Worm (Caenorhabditis elegans): ENCODE results near the gene ZC190.7.
A peak's percentile ranks its signal among the peaks of the same experiment; 100 is the strongest.

The ZC190.7 gene

DNA sequence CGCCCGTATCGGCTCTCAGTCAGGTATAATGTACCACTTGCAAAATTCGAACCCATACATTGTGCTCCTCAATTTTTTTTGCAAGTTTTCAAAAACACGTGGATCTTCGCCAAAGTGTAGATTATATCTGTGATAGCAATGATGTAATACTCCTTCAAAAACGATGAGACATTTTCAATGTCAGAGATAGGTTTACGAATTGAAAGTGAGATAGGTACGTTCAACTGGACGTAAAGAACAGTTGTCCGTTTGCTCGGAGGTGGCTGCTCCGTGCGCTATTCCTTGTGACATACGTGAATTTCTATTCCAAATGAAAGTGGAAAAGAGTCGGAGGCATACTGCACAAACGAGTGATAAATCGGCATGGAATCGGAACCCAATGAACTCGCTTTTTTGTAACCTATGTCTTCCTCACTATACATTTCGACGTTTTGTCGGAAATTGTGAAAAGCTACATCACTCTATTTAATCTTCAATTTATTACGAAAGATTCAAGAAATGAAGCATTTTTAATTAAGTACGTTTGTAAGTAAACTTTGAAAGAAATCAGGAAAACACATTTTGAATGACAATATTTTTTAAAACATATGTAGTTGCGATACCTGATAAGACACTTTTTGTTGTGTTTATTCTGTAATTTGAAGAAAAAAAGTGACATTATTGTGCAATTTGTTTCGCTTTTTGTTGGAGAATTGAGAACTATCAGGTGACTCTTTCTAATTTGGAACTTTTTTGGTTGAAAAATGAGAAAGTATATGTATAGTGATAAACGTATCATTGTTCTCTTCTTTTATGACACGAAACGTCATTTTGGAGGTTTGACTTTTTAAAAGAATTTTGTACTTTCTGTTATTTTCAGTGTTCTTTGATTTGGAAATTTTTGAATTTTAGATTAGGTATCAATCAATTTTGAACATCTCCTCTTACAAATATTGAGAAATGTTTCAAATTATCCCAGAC lies 31.9 kb downstream of the ZC190.7 start:
- no peak for TF ChIP-seq nhr-76 (tag; optimal IDR thresholded peaks at IDR 0.05)
- no peak for TF ChIP-seq sptf-1 (tag; optimal IDR thresholded peaks at IDR 0.05)
- TF ChIP-seq hlh-1 (tag; optimal IDR thresholded peaks at IDR 0.05) = peak; percentile 85
- peak; percentile 15 for TF ChIP-seq unc-120 (tag; optimal IDR thresholded peaks at IDR 0.05; ENCODE audit: poor library complexity, severe bottlenecking)
- no peak for TF ChIP-seq ceh-43 (GFP tag; optimal IDR thresholded peaks at IDR 0.05)
- TF ChIP-seq unc-39 (tag; optimal IDR thresholded peaks at IDR 0.05) = no peak
- TF ChIP-seq elt-1 (tag; optimal IDR thresholded peaks at IDR 0.05; ENCODE audit: borderline replicate concordance, insufficient read depth) = no peak
- no peak for TF ChIP-seq mab-5 (tag; optimal IDR thresholded peaks at IDR 0.05)
- TF ChIP-seq ces-1 (GFP tag; optimal IDR thresholded peaks at IDR 0.05) = no peak
- TF ChIP-seq unc-62 (GFP tag; optimal IDR thresholded peaks at IDR 0.05) = peak; percentile 62

DNA sequence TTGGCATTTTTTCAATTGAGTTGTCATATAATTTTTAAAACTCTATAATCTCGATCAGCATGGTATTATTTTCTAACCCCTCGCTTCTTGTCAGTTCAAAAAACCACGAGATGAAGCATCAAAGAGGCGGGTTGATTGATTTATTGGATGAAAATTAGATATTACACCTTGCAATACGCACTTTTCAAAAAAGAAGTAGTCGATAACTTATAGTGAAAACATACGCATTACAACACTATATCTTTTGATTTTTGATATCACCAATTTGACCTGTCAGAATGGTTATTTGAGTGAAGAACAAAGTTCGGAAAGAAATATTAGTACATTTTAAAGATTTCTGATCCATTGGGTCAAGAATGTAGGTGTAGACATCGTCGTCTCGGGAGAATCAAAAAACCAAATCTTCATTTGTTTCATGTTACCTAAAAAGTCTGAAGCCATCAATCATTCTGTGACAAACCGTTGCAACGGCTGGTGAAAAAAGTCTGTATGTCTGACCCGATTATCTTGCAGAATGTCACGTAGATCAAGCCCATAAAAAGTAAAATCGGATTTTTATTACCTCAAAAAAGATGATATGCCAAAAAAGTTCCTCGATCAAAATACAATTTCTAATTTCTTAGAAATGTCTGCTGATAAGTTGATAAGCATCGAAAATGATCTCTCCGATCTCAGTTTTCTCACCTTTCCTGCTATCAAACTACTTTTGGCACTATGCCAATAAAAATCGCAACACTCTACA lies 33.4 kb downstream of the ZC190.7 start:
- TF ChIP-seq nhr-2 (tag; optimal IDR thresholded peaks at IDR 0.05) = no peak
- TF ChIP-seq unc-62 (GFP tag; optimal IDR thresholded peaks at IDR 0.05) = peak; percentile 41

DNA sequence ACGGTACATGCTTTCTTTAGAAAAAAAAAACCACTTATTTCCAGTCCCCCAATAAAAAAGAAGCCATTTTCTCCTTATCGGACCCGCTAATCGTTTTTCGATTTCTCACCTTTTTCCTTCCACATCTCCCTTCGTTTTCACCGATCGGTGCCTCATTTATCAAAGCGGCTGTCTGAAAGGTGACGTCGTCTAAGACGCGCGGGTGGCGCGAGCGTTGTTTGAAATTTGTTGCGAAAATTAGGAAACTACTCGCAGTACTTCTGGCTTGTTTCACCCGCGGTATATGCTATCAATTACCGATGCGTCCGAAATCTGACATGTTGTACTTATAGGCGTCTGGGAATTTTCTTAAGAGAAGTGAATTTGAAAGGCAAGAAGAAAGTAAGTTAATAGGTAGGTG lies 34.5 kb downstream of the ZC190.7 start:
- no peak for TF ChIP-seq nhr-12 (tag; optimal IDR thresholded peaks at IDR 0.05)
- TF ChIP-seq bed-3 (GFP tag; optimal IDR thresholded peaks at IDR 0.05) = no peak
- TF ChIP-seq elt-3 (tag; optimal IDR thresholded peaks at IDR 0.05) = no peak
- TF ChIP-seq M03D4.4 (tag; optimal IDR thresholded peaks at IDR 0.05) = no peak
- TF ChIP-seq ceh-83 (GFP tag; optimal IDR thresholded peaks at IDR 0.05) = no peak
- no peak for TF ChIP-seq mab-5 (tag; optimal IDR thresholded peaks at IDR 0.05)
- no peak for TF ChIP-seq ceh-39 (tag; optimal IDR thresholded peaks at IDR 0.05)
- no peak for TF ChIP-seq pha-4 (tag; optimal IDR thresholded peaks at IDR 0.05)
- TF ChIP-seq mep-1 (tag; optimal IDR thresholded peaks at IDR 0.05) = no peak
- TF ChIP-seq drap-1 (GFP tag; optimal IDR thresholded peaks at IDR 0.05) = no peak
- no peak for TF ChIP-seq hlh-1 (tag; optimal IDR thresholded peaks at IDR 0.05)
- no peak for TF ChIP-seq nhr-237 (tag; optimal IDR thresholded peaks at IDR 0.05)
- no peak for TF ChIP-seq unc-39 (tag; optimal IDR thresholded peaks at IDR 0.05)
- TF ChIP-seq ham-2 (GFP tag; optimal IDR thresholded peaks at IDR 0.05) = no peak
- no peak for TF ChIP-seq nhr-76 (tag; optimal IDR thresholded peaks at IDR 0.05)
- TF ChIP-seq sem-2 (GFP tag; optimal IDR thresholded peaks at IDR 0.05) = no peak
- no peak for TF ChIP-seq lsy-2 (tag; optimal IDR thresholded peaks at IDR 0.05)
- no peak for TF ChIP-seq tbx-8 (GFP tag; optimal IDR thresholded peaks at IDR 0.05)

DNA sequence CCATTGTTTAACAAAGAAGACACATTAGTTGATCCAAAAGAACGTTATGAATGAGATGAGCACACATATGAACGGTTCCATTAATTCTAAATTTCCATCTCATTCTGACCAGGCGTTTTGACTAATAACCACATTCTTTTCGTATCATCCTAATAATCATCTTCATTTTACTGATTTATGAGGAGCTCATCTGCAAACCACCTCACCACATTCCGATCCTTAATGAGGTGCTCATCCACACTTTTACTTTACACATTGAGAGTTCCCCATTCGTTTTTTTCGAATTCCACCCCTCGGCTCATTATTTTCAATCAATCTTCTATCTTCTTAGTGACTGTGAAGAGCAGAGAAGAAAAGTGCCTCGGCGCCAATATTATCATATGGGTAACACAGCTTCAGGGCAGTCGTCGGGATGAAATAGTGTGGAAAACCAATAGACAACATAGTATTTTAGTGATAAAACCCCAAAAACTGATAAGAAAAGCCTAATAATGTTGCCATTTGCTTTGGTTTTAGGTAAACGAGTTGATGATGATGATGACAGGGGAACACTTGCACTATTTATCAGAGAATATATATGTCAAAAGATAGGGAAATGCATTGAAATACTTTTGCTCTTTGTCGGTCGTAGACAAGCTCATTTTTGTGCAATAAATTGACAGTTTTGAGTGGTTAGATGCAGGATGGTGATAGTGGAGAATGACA lies 35.5 kb downstream of the ZC190.7 start:
- no peak for TF ChIP-seq drap-1 (GFP tag; optimal IDR thresholded peaks at IDR 0.05)
- TF ChIP-seq zip-8 (tag; optimal IDR thresholded peaks at IDR 0.05) = no peak
- no peak for TF ChIP-seq ceh-39 (tag; optimal IDR thresholded peaks at IDR 0.05)

DNA sequence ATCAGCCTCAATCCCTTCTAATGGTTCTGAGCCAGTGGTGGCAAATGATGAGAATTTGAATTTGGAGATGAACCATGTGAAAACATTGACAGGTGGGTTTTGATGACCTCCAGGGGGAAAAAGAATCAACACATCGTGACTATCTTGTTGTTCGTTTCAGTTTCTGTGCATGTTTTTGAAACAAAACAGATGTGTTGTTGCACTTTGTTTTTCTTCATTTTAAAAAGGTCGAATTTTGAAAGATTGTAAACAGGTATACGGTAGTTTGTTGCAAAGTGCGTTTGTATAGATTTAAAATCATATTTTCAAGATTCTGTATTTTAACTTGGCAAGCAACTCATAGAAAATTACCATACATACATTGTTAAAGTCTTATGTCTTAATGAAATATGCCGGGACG lies 36.3 kb downstream of the ZC190.7 start:
- TF ChIP-seq sptf-1 (tag; optimal IDR thresholded peaks at IDR 0.05) (no peak), bed-3 (GFP tag; optimal IDR thresholded peaks at IDR 0.05) (no peak), mls-2 (tag; optimal IDR thresholded peaks at IDR 0.05) (no peak), ztf-11 (tag; optimal IDR thresholded peaks at IDR 0.05) (no peak), elt-3 (tag; optimal IDR thresholded peaks at IDR 0.05) (no peak), nhr-28 (tag; optimal IDR thresholded peaks at IDR 0.05) (no peak), unc-62 (GFP tag; optimal IDR thresholded peaks at IDR 0.05) (no peak), pha-4 (tag; optimal IDR thresholded peaks at IDR 0.05) (no peak), blmp-1 (tag; optimal IDR thresholded peaks at IDR 0.05) (no peak), ceh-39 (tag; optimal IDR thresholded peaks at IDR 0.05) (no peak)

Data from whole organism, mixed stage, embryonic.